Fruit fly (Drosophila melanogaster) whole organism, larva: ENCODE results near the gene Itpr.

Source experiments
- noc ChIP-seq: fragments of 200-800 bp; sonication (Bioruptor generic); optimal IDR thresholded peaks from 3 replicates; lab custom pipeline; 2019; ENCODE audit warnings: missing biosample characterization, mild to moderate bottlenecking, missing genetic modification characterization, moderate library complexity

Gene Itpr

DNA sequence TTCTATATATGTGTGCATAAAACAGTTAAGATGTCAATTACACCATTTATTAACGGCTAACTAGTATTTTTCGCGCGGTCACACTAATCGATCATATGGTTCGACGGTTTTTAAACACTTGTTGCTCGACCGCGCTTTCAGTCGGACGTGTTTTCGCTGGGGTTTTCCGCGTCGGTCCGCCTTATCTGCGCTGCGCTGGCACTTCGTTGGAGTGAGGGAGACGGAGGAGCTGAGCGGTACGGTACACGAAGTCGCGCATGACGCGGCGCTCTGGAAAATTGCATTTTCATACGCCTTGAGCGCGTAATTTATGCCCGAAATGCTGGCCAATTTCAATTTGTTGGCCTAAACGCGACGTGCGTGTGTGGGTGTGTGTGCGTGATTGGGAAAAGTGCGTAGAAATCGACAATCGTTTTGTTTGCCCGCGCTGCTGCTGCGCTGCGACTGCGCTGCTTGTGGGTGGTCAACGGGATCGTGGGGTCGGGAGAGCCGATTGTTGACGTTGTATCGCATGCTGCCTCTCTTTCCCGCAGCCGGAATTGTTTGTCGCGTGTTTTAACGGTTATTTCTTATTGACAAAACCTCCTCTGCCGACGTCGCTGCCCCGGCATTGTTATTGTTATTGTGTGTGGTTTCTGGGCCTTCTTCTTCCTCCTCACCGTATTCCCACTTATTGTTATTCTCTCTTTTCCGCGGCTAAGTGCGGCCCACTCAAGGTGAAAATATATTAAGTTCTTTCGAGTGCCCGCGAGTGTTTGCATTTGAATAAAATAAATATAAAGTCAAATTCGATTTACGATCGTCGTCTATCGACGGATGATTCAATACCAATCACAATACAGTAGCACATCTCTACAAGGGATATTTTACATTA, at the start of gene Itpr:
Gene Itpr, plus strand, starts transcription at position 116 of the 874 bp plus-strand sequence.
- peak; percentile 61 for TF ChIP-seq noc

DNA sequence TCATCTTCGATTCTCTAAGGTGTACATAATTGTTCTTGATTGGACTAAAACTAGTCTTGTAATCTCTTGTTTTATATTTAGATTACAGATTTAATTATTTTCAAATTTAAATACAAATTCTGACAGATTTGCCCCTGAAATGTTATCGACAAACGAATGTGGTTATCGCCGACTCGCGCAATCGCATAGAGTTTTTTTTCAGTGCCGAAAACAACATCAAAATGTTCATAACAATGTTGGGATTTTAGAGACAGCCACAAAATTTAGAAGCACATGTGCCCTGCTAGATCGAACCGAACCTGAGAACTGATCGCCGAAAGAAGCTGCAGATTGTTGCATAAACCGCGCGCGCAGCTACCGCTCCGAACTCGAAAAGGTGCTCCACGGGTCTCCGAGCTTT, 49.3 kb upstream of the Itpr start, which contains the start of gene POLDIP2:
Gene POLDIP2, plus strand, starts transcription at position 160 of the 400 bp plus-strand sequence.
- no peak for TF ChIP-seq noc

DNA sequence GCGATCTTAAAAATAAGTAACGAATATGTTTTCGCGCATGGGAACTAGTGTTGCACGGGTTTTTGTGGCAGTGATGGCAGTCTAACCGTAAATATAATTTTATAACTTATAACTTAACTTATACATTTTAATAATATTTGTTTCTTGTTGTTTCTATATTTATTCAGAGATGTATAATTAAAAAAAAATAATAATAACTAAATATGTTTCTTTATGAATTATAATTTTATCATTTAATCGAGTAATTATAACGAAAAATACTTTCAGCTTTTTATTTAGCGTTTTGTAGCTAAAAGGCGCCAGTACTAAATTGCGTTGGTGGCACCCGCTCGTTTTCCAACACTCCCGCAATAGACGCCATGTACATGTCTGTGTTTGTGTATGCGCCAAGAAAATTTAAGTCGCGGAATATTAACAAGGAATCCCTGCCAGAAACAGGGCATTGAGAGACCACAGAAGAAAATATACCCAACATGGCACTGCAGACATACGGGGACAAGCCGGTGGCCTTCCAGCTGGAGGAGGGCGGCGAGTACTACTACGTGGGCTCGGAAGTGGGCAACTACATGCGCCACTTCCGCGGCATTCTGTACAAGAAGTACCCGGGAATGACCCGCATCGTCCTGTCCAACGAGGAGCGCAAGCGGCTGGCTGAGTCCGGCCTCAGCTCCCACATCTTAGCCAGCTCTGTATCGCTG, 46.2 kb upstream of the Itpr start, which contains the start of the genes mRpL44 and Snr1:
Gene mRpL44, minus strand, starts transcription at position 51 of the 698 bp plus-strand sequence.
Gene Snr1, plus strand, starts transcription at position 341 of the 698 bp plus-strand sequence.
- TF ChIP-seq noc = peak; percentile 61

DNA sequence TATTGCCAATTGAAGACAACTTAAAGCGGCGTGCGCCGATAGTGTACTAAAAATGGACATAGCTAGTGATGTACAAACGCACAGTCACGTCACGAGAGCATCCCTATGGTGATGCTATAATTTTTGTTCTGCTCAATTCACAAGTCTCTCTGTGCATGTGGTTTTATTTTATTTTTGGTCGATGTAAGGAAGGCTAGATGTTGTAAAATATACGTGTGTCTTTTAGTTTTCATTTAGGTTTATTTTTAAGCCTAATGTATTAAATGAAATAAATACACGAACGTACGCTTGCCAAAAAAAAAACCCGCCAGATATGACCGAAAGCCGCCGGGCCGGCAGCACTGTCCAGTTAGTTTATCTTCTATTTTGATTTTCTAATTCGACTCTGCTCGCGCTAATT, 42.4 kb upstream of the Itpr start, which contains the start of the genes CG45100, HDAC3 and Hcs:
Gene CG45100, minus strand, starts transcription at position 50 of the 400 bp plus-strand sequence.
Gene HDAC3, minus strand, starts transcription at position 50 of the 400 bp plus-strand sequence.
Gene Hcs, plus strand, starts transcription at position 349 of the 400 bp plus-strand sequence.
- no peak for TF ChIP-seq noc

DNA sequence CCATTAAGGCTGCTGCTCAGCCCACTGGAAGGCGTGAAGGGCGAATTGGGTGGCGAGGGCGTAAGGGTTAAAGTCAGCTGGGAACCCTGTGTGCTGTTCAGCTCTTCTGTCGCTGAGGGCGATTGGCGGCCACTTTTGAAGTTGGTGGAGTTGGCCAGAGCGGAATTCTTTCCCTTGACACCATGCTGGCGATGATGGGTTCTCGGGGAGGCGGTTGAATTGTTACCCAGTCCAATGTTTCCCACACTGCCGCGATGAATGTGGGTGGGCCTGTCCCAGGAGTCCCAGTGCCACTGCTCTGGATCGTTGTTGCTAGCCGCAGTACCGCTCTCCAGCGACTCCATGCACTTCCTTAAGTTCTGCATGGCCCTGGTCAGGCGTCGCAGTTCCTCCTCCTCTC, 34.1 kb upstream of the Itpr start:
- TF ChIP-seq noc = no peak

DNA sequence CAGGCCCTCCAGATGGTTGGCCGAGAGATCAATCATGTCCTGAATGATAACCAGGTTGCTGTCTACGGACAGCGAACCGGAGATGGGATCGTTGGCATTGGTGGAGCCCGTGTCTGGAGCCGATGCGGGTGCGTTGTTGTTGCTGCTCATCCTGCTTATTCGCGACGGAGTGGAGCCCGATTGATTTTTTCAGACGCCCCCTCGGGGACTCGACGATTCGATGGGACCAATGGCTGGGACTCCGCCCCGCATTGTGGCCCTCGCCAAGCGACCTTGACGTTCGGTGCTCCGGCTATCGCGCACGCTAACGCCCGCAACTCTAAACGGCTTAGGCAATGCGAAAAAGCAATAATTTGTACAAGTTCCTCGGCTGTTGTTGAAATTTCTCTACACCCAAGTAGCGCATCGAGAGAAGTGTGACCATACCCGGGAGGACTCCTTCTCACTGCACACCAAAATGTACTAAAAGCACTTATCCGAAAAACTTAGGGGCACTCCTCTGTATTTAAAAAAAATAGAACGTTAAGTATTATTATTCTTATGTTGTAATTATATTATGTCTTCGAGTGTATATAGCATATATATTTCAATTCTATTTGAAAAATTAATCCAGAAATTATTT, 33.3 kb upstream of the Itpr start, which contains the start of gene ksr:
Gene ksr, minus strand, starts transcription at position 419 of the 622 bp plus-strand sequence.
- no peak for TF ChIP-seq noc

DNA sequence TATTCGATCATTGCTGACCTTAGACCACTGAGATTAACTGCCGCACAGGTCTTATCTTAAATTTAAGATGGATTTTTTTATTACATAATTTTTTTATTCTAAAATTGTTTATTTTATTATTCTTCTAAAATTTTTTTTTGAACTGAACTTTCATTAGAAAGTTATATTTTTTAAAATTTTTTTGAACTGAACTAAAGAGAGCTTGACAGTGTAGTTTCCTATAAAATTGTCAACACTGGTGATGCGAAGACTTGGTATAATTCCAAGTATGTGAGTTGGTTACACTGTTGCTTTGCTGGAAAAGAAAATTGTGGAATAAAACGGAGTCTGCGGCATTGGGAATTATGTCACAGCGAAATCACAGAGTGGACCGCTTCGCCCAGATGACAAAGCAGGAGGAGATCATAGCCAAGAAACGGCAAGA, 31.6 kb upstream of the Itpr start, which contains the start of gene CG31550:
Gene CG31550, plus strand, starts transcription at position 249 of the 424 bp plus-strand sequence.
- TF ChIP-seq noc = peak; percentile 42

DNA sequence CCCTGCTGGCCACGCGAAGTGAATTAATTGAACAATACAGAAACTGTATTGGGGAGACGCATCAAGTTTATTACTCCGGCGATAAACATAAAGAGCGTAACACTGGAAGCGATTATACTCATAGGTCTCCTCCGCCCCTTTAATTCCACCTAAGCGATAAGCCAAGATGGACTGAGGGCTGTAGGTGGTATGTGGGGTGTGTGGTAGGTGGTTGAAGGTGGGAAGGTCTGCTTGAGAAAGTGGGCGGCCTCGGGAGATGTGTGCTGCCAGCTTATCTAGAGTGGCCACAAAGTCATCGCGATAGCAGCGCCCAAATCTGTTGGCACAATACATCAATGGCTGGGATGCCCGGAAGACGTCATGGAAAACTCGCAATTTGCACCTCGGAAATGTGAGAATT, 19.3 kb upstream of the Itpr start:
- TF ChIP-seq noc = no peak

DNA sequence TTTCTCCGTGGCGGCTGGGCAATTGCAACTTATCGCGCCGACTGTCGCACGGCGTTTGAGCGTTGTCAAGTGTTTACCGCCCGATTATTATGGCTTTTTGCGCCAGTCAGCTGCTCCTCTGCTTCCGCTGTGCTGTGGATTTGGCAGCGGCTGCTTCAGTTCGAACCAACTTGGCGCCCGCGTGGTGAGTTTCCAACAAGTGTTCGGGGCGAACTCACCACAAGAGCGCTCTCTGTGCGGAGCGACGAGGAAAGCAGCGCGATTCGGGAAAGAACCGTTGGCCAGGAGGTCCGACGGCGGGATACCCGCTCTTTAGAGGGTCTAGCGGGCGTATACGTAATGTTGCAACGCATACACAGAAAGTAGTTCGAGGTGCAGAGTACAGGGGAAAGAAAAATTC, 14.3 kb upstream of the Itpr start, which contains the start of gene NKCC:
Gene NKCC, minus strand, starts transcription at position 57 of the 400 bp plus-strand sequence.
- TF ChIP-seq noc = no peak

DNA sequence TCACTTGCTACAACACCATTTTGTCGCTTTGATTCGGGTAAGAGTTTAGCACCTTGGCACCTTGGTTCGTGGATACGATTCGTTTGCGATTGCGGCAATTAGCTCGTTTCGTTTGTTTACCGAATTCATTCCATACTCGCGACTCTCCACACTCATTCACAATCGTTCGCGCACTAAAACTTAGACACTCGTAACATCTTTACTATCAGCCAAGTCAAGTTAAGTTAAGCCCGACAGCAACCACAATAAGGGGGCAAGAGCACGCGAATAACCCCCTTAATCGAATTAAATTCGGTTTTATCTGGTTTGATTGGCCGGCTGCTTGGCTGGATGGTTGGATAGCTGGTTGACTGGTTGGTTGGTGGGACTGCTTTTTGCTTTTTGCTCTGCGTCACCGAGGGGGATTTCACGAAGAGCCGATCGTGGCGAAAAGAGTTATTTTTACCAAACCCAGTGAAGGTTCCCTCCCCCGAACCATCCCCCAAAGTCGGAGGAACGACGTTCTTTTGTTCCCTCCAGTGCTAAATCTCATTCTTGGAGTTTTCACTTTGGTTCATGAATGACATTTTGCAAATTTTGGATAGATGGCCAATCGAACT, 13.0 kb upstream of the Itpr start:
- no peak for TF ChIP-seq noc

DNA sequence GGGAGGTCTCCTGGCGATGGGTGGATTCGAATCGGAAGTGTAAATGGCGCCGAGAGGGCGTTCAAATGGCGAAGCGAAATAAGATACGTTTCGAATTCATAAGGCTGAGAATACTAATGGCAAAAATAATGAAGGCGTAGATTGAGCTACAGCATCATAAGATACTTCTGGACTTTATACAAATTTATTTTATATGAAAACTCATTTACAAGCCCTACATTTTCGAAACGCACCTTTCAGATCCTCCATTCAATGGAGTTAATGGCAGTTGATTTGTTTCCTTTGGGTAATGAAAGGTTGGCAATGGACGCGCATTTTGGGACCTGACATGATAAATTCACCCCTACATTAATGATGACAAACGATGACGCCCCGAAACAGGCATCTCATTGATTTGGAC, 2.2 kb upstream of the Itpr start:
- no peak for TF ChIP-seq noc

DNA sequence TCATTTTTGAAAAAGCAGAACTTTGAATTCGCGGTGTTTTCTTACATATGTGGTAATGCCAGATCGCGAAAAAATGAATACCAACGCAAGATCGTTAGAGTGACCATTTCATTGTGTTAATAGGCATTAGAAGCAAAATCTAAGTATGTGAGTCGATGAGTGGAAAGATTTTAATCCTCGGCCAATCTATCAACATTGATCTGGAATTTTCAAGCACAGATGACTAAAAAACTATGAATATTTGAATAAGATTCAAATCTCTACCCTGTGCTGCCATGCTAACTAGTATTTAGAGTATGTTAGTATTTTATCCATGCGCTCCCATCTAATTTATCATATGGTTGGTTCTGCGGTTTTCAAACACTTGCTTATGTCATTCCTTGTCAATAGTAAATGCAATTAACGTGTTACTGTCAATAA, 325 bp upstream of the Itpr start:
- TF ChIP-seq noc = no peak

DNA sequence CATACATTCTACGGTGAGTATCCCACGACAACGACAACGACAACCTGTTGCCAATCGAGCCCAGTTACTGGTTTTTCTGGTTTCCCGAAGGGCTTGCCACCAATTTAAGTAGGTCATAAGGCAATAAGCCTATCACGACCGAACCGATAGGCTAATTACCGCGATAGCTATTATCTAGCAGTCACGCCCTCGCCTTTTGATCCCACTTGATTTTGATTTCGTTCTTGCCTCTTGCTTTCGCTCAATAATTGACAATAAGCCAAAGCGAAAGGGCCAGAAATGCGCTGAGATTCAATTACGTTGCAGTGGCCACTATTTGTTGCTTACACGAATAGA, 927 bp downstream of the Itpr start:
- no peak for TF ChIP-seq noc

DNA sequence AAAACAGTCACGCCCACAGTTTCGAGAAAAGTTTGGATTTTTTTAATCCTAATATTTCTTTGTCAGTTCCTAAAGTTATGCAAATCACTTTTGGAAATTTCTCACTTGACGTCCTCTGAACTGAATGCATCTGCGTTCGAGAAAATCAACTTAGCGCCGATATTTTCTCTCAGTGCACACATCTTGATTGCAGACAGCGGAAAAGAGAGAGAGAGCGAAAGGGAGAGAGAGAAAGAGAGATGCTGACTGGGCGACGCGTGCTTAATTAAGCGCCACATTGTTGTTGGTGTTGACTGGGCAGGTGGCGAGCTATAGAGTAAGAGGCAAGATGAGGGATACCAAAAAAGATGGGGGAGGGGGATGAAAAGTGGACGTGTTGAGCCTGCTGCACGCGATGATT, 1.7 kb downstream of the Itpr start:
- TF ChIP-seq noc = no peak

DNA sequence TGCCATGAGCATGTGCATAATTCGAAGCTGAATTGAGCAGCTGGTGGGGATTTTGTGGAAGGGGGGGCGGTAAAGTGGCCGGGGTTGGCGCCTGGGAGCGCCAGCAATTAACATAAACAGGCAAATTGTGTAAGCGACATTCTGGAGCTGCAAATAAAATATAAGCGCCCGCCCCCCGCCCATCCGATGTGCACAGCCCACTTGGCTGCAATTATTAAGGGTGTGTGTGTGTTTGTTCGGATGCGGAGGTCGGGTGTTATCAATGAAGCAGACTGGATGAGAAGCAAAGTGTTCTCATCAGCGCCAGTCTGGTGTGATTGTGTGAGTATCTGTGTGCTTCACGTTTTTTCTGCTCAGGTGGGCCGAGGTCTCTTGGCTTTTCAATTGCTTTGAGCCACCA, 2.9 kb downstream of the Itpr start:
- no peak for TF ChIP-seq noc

DNA sequence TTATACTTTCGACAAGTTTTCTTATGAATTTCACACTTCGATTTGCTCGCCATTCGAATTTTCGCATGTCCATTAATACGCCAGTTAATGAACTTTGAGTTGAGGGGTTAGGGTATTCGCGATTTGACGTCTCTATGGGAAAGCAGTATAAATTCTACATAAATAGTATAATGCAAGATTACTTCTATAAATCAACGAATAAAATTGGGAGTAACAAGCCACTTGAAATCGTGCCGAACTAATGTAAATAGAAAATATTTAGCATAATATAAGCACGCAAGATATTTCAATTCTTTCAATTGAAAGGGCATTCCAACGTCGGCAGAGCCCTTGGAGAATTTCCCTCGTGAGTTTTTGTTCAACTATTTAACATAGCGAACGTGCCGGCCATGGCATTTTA, 3.6 kb downstream of the Itpr start:
- no peak for TF ChIP-seq noc
